Fruit fly (Drosophila melanogaster): ENCODE data around the gene Hip14.

Gene Hip14

dm6 chr3L:16015765-16016760, 28.0 kb downstream of the Hip14 start (continued):
- TF ChIP-seq dsx (GFP tag; optimal IDR thresholded peaks at IDR 0.05; ENCODE audit: poor library complexity, severe bottlenecking) = peak; percentile 95
- no peak for TF ChIP-seq Hr39 (GFP tag; optimal IDR thresholded peaks at IDR 0.05)
- TF ChIP-seq CG11762 (GFP tag; optimal IDR thresholded peaks at IDR 0.05; ENCODE audit: insufficient read depth) = no peak
- no peak for TF ChIP-seq Ets21C (GFP tag; optimal IDR thresholded peaks at IDR 0.05)
- TF ChIP-seq Met (GFP tag; optimal IDR thresholded peaks at IDR 0.05) = peak; percentile 23
- no peak for TF ChIP-seq CG1621 (tag; optimal IDR thresholded peaks at IDR 0.05)
- TF ChIP-seq svp (GFP tag) = peak; percentile 67
- peak; percentile 73 for TF ChIP-seq esn (GFP tag; optimal IDR thresholded peaks at IDR 0.05)
- peak; percentile 26 for TF ChIP-seq Smox (GFP tag; optimal IDR thresholded peaks at IDR 0.05)
- no peak for TF ChIP-seq Eip93F (GFP tag; optimal IDR thresholded peaks at IDR 0.05)
- TF ChIP-seq Blimp-1 (GFP tag; optimal IDR thresholded peaks at IDR 0.05) = peak; percentile 46
- TF ChIP-seq achi (GFP tag; optimal IDR thresholded peaks at IDR 0.05) = peak; percentile 47
- TF ChIP-seq CG6276 (GFP tag; optimal IDR thresholded peaks at IDR 0.05) = no peak
- TF ChIP-seq vri (GFP tag; optimal IDR thresholded peaks at IDR 0.05) = no peak
- TF ChIP-seq CG8319 (GFP tag; optimal IDR thresholded peaks at IDR 0.05) = no peak
- TF ChIP-seq Hr4 (GFP tag; optimal IDR thresholded peaks at IDR 0.05) = no peak
- TF ChIP-seq CG8119 (GFP tag; IDR thresholded peaks at IDR 0.05) = peak; percentile 45; the same call in 2 of the 3 replicates
- peak; percentile 69 for TF ChIP-seq CG8632 (GFP tag; optimal IDR thresholded peaks at IDR 0.05)
- no peak for TF ChIP-seq CG4318 (GFP tag; optimal IDR thresholded peaks at IDR 0.05)
- TF ChIP-seq CG34406 (GFP tag; optimal IDR thresholded peaks at IDR 0.05) = peak; percentile 64
- TF ChIP-seq Sox14 (GFP tag; optimal IDR thresholded peaks at IDR 0.05) = peak; percentile 1
- peak; percentile 19 for TF ChIP-seq net (GFP tag; optimal IDR thresholded peaks at IDR 0.05)
- peak in 1 of 2 experiments; percentile 39 for TF ChIP-seq salr (GFP tag; optimal IDR thresholded peaks at IDR 0.05)
- peak; percentile 17 for TF ChIP-seq CG7368 (GFP tag; optimal IDR thresholded peaks at IDR 0.05)
- no peak for TF ChIP-seq Sox15 (GFP tag; optimal IDR thresholded peaks at IDR 0.05)

- TF ChIP-seq Hr4 (GFP tag; optimal IDR thresholded peaks at IDR 0.05) = no peak
- TF ChIP-seq topi (GFP tag; optimal IDR thresholded peaks at IDR 0.05) = peak; percentile 56
- TF ChIP-seq Eip78C (GFP tag) = peak; percentile 78
- TF ChIP-seq CG10669 (GFP tag; optimal IDR thresholded peaks at IDR 0.05) = peak; percentile 8
- TF ChIP-seq CG6163 (GFP tag; IDR thresholded peaks at IDR 0.05) = no peak
- peak; percentile 20 for TF ChIP-seq Ets96B (tag; optimal IDR thresholded peaks at IDR 0.05)
- peak; percentile 10 for TF ChIP-seq CG32006 (GFP tag; optimal IDR thresholded peaks at IDR 0.05)
- TF ChIP-seq CG6808 (GFP tag; optimal IDR thresholded peaks at IDR 0.05) = no peak
- TF ChIP-seq OdsH (GFP tag; optimal IDR thresholded peaks at IDR 0.05) = peak; percentile 2
- peak; percentile 25 for TF ChIP-seq esn (GFP tag; optimal IDR thresholded peaks at IDR 0.05)
- peak; percentile 22 for TF ChIP-seq acj6 (GFP tag; optimal IDR thresholded peaks at IDR 0.05)
- TF ChIP-seq CG11902 (GFP tag; optimal IDR thresholded peaks at IDR 0.05) = no peak
- TF ChIP-seq salr (GFP tag; optimal IDR thresholded peaks at IDR 0.05) = peak in 1 of 2 experiments; percentile 1
- TF ChIP-seq Met (GFP tag; optimal IDR thresholded peaks at IDR 0.05) = peak; percentile 27
- peak; percentile 6 for TF ChIP-seq cyc (GFP tag; optimal IDR thresholded peaks at IDR 0.05)
- TF ChIP-seq Smox (GFP tag; optimal IDR thresholded peaks at IDR 0.05) = peak; percentile 23
These were observed 28.9 kb downstream of the Hip14 start for dm6 chr3L:16016911-16017310.
